Fruit fly (Drosophila melanogaster) whole organism, adult: Measurements from ENCODE around the gene CG15317.

Experiments used
- CG14711 ChIP-seq: fragments of 200-800 bp; sonication (Bioruptor generic); optimal IDR thresholded peaks from 2 replicates; lab custom pipeline; 2018; ENCODE audit warnings: missing biosample characterization, mild to moderate bottlenecking, missing genetic modification characterization, moderate library complexity
- cic ChIP-seq: fragments of 200-800 bp; sonication (Bioruptor generic); optimal IDR thresholded peaks from 2 replicates; lab custom pipeline; 2017; ENCODE audit warnings: missing biosample characterization, mild to moderate bottlenecking, missing genetic modification characterization, moderate library complexity
- cnc ChIP-seq, 2 experiments: fragments of >200 bp; optimal IDR thresholded peaks; 2 replicates each; lab custom pipeline; 2017

DNA sequence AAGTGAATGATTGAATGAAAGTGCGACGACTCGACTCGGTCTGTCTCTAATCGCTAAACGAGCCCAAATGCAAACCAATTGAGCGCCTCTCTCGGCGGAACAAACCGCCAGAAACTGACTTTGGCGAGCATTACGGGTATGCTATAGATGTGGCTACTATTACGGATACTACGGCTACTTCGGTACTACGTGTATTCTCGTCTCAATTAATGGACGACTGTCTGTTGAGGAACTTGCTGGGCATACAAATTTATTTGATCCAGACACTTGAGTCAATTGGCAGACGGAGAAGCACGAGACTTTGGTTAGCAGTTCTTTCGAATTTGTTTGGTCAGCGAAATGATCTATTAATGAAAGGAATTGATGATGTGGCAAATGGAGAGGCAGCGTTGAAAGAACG, 38.1 kb upstream of the CG15317 start:
- TF ChIP-seq cic (no peak), cnc (optimal IDR thresholded peaks at IDR 0.05; lab: Kevin White, UChicago) (no peak), CG14711 (no peak)
